Worm (Caenorhabditis elegans) whole organism, L2 larva: Measurements from ENCODE around the gene gsr-1.
A peak's percentile ranks its signal among the peaks of the same experiment; 100 is the strongest.

Source experiments
- C34F6.9 ChIP-seq: fragments of 150-350 bp; optimal IDR thresholded peaks from 2 replicates; lab custom pipeline; 2014; ENCODE audit warnings: missing biosample characterization, missing genetic modification characterization
- F13H6.1 ChIP-seq: sonication (generic microtip); optimal IDR thresholded peaks from 2 replicates; lab custom pipeline; 2016; ENCODE audit warnings: missing genetic modification characterization, missing compliant biosample characterization
- R02D3.7 ChIP-seq: fragments of 150-350 bp; optimal IDR thresholded peaks from 2 replicates; lab custom pipeline; 2014; ENCODE audit warnings: missing biosample characterization, missing genetic modification characterization
- Y55F3AM.14 ChIP-seq: fragments of 200-800 bp; sonication (Bioruptor generic); optimal IDR thresholded peaks from 2 replicates; lab custom pipeline; 2018; ENCODE audit warnings: mild to moderate bottlenecking, missing genetic modification characterization, missing compliant biosample characterization
- ZK546.5 ChIP-seq: sonication (generic microtip); optimal IDR thresholded peaks from 2 replicates; lab custom pipeline; 2017; ENCODE audit warnings: missing biosample characterization, missing genetic modification characterization
- alr-1 ChIP-seq: fragments of 150-350 bp; optimal IDR thresholded peaks from 2 replicates; lab custom pipeline; 2014; ENCODE audit warnings: missing biosample characterization, missing genetic modification characterization
- aly-2 ChIP-seq: fragments of 150-350 bp; optimal IDR thresholded peaks from 2 replicates; lab custom pipeline; 2014; ENCODE audit warnings: missing biosample characterization, missing genetic modification characterization
- ama-1 ChIP-seq: fragments of 150-350 bp; optimal IDR thresholded peaks from 2 replicates; lab custom pipeline; 2018; ENCODE audit warnings: inconsistent platforms
- blmp-1 ChIP-seq: sonication (generic microtip); optimal IDR thresholded peaks from 2 replicates; lab custom pipeline; 2017; ENCODE audit warnings: missing genetic modification characterization, mild to moderate bottlenecking, missing compliant biosample characterization, antibody characterized with exemption, moderate library complexity; ENCODE audit not compliant: insufficient read depth
- ceh-82 ChIP-seq: fragments of 150-350 bp; optimal IDR thresholded peaks from 2 replicates; lab custom pipeline; 2014; ENCODE audit warnings: missing biosample characterization, missing genetic modification characterization
- crh-2 ChIP-seq: sonication (generic microtip); optimal IDR thresholded peaks from 2 replicates; lab custom pipeline; 2017; ENCODE audit warnings: missing biosample characterization, missing genetic modification characterization
- egl-27 ChIP-seq: sonication (generic microtip); optimal IDR thresholded peaks from 3 replicates; lab custom pipeline; 2017; ENCODE audit warnings: missing biosample characterization, missing genetic modification reagents, missing genetic modification characterization
- elt-3 ChIP-seq: sonication (generic microtip); optimal IDR thresholded peaks from 2 replicates; lab custom pipeline; 2017; ENCODE audit warnings: missing biosample characterization, missing genetic modification characterization
- fos-1 ChIP-seq: fragments of 150-350 bp; optimal IDR thresholded peaks from 2 replicates; lab custom pipeline; 2014; ENCODE audit warnings: missing biosample characterization, missing genetic modification characterization
- gmeb-1 ChIP-seq: fragments of 150-350 bp; optimal IDR thresholded peaks from 2 replicates; lab custom pipeline; 2014; ENCODE audit warnings: missing biosample characterization, missing genetic modification characterization
- lin-13 ChIP-seq: fragments of 150-350 bp; optimal IDR thresholded peaks from 2 replicates; lab custom pipeline; 2014; ENCODE audit warnings: missing biosample characterization, missing genetic modification reagents, missing genetic modification characterization
- lsy-2 ChIP-seq, 2 experiments: fragments of 150-350 bp in 1 of 2; sonication (generic microtip) in 1 of 2; optimal IDR thresholded peaks; 2 replicates each; lab custom pipeline; 2014 to 2017; ENCODE audit warnings: missing biosample characterization in 2 of 2, missing genetic modification characterization in 2 of 2
- mab-5 ChIP-seq: fragments of 150-350 bp; optimal IDR thresholded peaks from 2 replicates; lab custom pipeline; 2014; ENCODE audit warnings: missing biosample characterization, missing genetic modification characterization
- mbf-1 ChIP-seq: sonication (generic microtip); optimal IDR thresholded peaks from 2 replicates; lab custom pipeline; 2017; ENCODE audit warnings: missing biosample characterization, missing genetic modification characterization
- mdl-1 ChIP-seq, 2 experiments: fragments of 150-350 bp in 1 of 2; sonication (generic microtip) in 1 of 2; optimal IDR thresholded peaks; 2 replicates each; lab custom pipeline; 2017; ENCODE audit warnings: missing biosample characterization in 2 of 2, missing genetic modification characterization in 2 of 2
- nhr-10 ChIP-seq: sonication (generic microtip); optimal IDR thresholded peaks from 2 replicates; lab custom pipeline; 2017; ENCODE audit warnings: missing biosample characterization, missing genetic modification characterization
- nhr-12 ChIP-seq: fragments of 150-350 bp; optimal IDR thresholded peaks from 2 replicates; lab custom pipeline; 2014; ENCODE audit warnings: missing biosample characterization, missing genetic modification characterization
- nhr-129 ChIP-seq: fragments of 150-350 bp; optimal IDR thresholded peaks from 2 replicates; lab custom pipeline; 2014; ENCODE audit warnings: missing biosample characterization, missing genetic modification characterization
- nhr-25 ChIP-seq: fragments of 150-350 bp; sonication (generic microtip); optimal IDR thresholded peaks from 3 replicates; lab custom pipeline; 2014; ENCODE audit warnings: missing biosample characterization, missing genetic modification characterization
- nhr-6 ChIP-seq: fragments of 150-350 bp; optimal IDR thresholded peaks from 2 replicates; lab custom pipeline; 2014; ENCODE audit warnings: missing biosample characterization, missing genetic modification characterization
- peb-1 ChIP-seq: fragments of 150-350 bp; optimal IDR thresholded peaks from 2 replicates; lab custom pipeline; 2014; ENCODE audit warnings: missing biosample characterization, missing genetic modification characterization
- sem-4 ChIP-seq: fragments of 150-350 bp; optimal IDR thresholded peaks from 2 replicates; lab custom pipeline; 2014; ENCODE audit warnings: missing biosample characterization, missing genetic modification reagents, missing genetic modification characterization
- skn-1 ChIP-seq: sonication (generic microtip); optimal IDR thresholded peaks from 2 replicates; lab custom pipeline; 2017; ENCODE audit warnings: missing biosample characterization, missing genetic modification characterization
- sma-3 ChIP-seq: sonication (generic microtip); optimal IDR thresholded peaks from 2 replicates; lab custom pipeline; 2016; ENCODE audit warnings: missing genetic modification reagents, missing genetic modification characterization, missing compliant biosample characterization
- sma-9 ChIP-seq, 2 experiments: fragments of 150-350 bp in 1 of 2; sonication (generic microtip) in 1 of 2; optimal IDR thresholded peaks; 2 replicates each; lab custom pipeline; 2014 to 2016; ENCODE audit warnings: missing genetic modification characterization in 2 of 2, mild to moderate bottlenecking in 1 of 2, missing biosample characterization in 1 of 2, missing compliant biosample characterization in 1 of 2, missing genetic modification reagents in 1 of 2, moderate library complexity in 1 of 2
- snpc-4 ChIP-seq: fragments of 150-350 bp; optimal IDR thresholded peaks from 2 replicates; lab custom pipeline; 2014; ENCODE audit warnings: missing biosample characterization, missing genetic modification characterization
- unc-39 ChIP-seq: fragments of 150-350 bp; optimal IDR thresholded peaks from 2 replicates; lab custom pipeline; 2014; ENCODE audit warnings: missing biosample characterization, missing genetic modification characterization
- unc-55 ChIP-seq: fragments of 150-350 bp; sonication (generic microtip); optimal IDR thresholded peaks from 3 replicates; lab custom pipeline; 2014; ENCODE audit warnings: missing biosample characterization, missing genetic modification reagents, missing genetic modification characterization
- unc-62 ChIP-seq: fragments of 150-350 bp; optimal IDR thresholded peaks from 2 replicates; lab custom pipeline; 2014; ENCODE audit warnings: missing biosample characterization, missing genetic modification reagents, missing genetic modification characterization
- zag-1 ChIP-seq: fragments of 150-350 bp; optimal IDR thresholded peaks from 2 replicates; lab custom pipeline; 2014; ENCODE audit warnings: missing biosample characterization, missing genetic modification characterization
- ztf-1 ChIP-seq: fragments of 200-800 bp; sonication (Bioruptor generic); conservative IDR thresholded peaks from 2 replicates; pipeline ENCODE4 v1.3.6; 2022; ENCODE audit warnings: missing genetic modification characterization, missing compliant biosample characterization
- ztf-11 ChIP-seq: sonication (generic microtip); optimal IDR thresholded peaks from 2 replicates; lab custom pipeline; 2017; ENCODE audit warnings: missing biosample characterization, missing genetic modification characterization
- ztf-4 ChIP-seq: fragments of 150-350 bp; optimal IDR thresholded peaks from 2 replicates; lab custom pipeline; 2014; ENCODE audit warnings: missing biosample characterization, missing genetic modification characterization

Gene gsr-1

DNA sequence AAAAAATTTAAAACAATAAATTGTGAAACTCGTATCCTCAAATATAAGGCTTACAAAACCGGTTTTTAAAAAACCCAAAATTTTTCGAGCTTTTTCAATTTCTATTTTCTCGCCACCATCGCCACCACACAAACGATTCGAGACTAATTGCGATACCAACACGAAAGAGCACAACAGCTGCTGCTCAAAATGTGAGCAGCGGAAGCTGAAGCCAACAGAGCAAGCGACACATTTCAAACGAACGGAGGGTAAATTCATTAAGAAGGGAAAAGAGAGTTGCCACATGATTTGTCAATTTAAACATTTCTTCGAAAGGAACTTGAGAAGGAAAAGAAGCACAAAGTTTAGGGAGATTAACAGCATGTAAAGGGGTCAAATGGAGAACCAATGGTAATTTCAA lies 28.4 kb downstream of the gsr-1 start:
- TF ChIP-seq sem-4: peak; percentile 9
- no peak for TF ChIP-seq mab-5 (tag; lab: Kevin White, UChicago)
- TF ChIP-seq R02D3.7 (tag; lab: Kevin White, UChicago): no peak
- TF ChIP-seq ztf-4 (tag; lab: Kevin White, UChicago): no peak
- peak in 1 of 2 experiments; percentile 34 for TF ChIP-seq lsy-2 (tag; optimal IDR thresholded peaks at IDR 0.05; lab: Kevin White, UChicago)
- TF ChIP-seq peb-1 (tag; lab: Kevin White, UChicago): no peak
- no peak for TF ChIP-seq ztf-1 (GFP tag; lab: Robert Waterston, UW)
- TF ChIP-seq unc-62 (GFP tag; lab: Kevin White, UChicago): no peak

DNA sequence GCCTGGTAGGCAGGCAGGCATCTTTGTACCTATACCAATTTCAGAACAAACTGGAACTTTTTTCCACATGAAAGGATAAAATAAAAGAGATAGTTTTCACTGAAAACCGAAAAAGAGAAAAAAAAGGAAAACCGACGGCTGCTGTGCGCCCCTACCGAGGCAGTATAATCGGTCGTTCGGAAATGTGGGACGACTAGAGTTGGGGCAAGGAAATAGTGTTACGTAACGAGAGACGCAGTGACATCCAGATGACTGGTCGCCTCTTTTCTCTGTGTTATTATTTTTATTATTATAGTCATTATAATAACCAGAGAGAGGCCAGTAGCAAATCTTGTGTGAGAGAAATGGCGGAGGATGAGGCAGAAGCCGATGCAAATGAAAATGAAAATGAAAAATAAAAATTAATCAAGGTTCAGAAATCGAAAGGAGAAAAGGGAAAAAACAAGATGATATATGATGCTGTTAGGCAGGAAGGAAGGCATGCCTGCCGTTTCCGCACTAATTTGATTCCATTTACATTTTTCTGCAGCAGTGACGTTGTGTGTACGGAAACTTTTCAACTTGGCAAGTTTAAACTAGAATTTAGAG lies 30.7 kb downstream of the gsr-1 start:
- TF ChIP-seq sma-9 (GFP tag; optimal IDR thresholded peaks at IDR 0.05; lab: Kevin White, UChicago) (peak; percentile 21), sma-9 (tag; optimal IDR thresholded peaks at IDR 0.05; lab: Kevin White, UChicago) (no peak), ama-1 (lab: Kevin White, UChicago) (no peak), fos-1 (tag; lab: Kevin White, UChicago) (no peak), nhr-6 (tag; lab: Kevin White, UChicago) (no peak), blmp-1 (tag; lab: Kevin White, UChicago) (peak; percentile 20), ztf-1 (GFP tag; lab: Robert Waterston, UW) (no peak), nhr-25 (tag; lab: Kevin White, UChicago) (peak; percentile 6), ceh-82 (tag; lab: Kevin White, UChicago) (no peak)

DNA sequence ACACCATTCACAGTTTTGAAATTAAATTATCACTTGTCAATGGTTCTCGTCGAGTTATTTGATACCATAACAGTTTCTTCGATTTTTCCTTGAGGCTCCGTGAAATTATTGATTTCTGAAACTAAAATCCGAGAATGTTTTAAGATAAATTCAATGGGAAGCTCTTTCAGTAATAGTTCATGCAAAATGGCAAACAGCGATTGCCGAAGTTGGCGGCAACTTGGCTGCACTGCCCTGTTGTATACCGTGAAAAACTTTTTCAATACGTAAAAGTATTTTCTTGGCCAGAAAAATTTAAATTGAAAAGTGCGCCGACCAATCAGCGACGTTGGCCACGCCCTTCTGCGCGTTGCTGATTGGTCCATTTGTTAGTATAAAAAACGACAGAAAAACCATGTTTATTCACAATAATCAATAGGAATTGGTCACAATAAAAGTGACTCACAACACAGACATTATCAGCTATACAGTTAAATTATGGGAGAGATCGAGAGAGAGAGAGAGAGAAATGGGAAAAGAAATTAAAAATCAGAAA lies 32.2 kb downstream of the gsr-1 start:
- TF ChIP-seq sma-3 (no peak), elt-3 (tag; lab: Kevin White, UChicago) (no peak), aly-2 (tag; lab: Kevin White, UChicago) (no peak), nhr-6 (tag; lab: Kevin White, UChicago) (no peak), F13H6.1 (tag; lab: Kevin White, UChicago) (no peak), gmeb-1 (tag; lab: Kevin White, UChicago) (no peak), skn-1 (no peak), mdl-1 (tag; optimal IDR thresholded peaks at IDR 0.05; lab: Kevin White, UChicago) (no peak), nhr-12 (tag; lab: Kevin White, UChicago) (no peak), alr-1 (tag; lab: Kevin White, UChicago) (no peak), unc-55 (GFP tag; lab: Kevin White, UChicago) (no peak), egl-27 (tag; lab: Kevin White, UChicago) (no peak), mbf-1 (tag; lab: Kevin White, UChicago) (no peak), unc-39 (tag; lab: Kevin White, UChicago) (no peak), C34F6.9 (tag; lab: Kevin White, UChicago) (no peak), nhr-129 (tag; lab: Kevin White, UChicago) (no peak)

DNA sequence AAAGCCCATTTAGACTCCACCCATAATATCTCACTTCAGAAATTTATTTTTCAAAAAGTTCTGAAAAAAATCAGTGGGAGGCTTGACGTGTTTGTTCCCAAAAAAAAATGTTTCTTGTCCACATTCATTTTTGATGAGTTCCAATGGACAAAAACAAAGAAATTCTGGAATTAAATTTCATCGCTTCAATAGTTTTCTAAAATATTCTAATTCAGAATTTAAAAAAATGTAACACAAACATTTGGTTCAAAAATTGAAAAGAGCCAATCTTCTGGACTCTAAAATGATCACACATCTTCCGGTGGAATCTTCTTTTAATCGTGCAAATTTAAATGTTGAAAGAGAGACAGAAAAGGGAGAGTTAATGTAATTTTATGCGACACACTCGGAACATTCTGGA lies 41.8 kb downstream of the gsr-1 start:
- TF ChIP-seq nhr-10 (tag; lab: Kevin White, UChicago) (no peak), blmp-1 (tag; lab: Kevin White, UChicago) (no peak), C34F6.9 (tag; lab: Kevin White, UChicago) (peak; percentile 24), sem-4 (no peak), aly-2 (tag; lab: Kevin White, UChicago) (no peak)
- TF ChIP-seq, all 48 proteins: peak for 1

DNA sequence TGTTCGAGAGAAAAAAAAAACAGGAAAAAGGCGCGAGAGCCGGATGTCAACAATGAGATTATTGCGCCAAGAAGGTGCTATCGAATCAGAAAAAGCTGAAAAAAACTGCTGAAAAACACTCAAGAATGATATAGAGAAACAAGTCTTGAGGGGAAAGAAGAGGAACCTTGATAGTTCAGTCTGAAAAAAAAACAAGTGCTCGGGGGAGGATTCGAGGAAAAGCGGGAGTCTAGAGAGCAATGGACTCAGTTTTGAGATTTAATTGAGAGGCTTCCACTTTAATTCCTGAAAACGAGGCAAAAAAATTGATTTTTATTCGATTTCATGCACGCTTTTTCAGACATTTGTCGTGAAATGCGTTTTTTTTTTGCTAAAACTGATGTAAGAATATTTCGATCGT lies 43.9 kb downstream of the gsr-1 start, which contains the start of gene npr-15:
TSS of gene npr-15 (minus strand) at position 101 of the 400 bp plus-strand sequence.
- TF ChIP-seq nhr-12 (tag; lab: Kevin White, UChicago): no peak
- no peak for TF ChIP-seq ZK546.5 (tag; lab: Kevin White, UChicago)
- no peak for TF ChIP-seq zag-1 (tag; lab: Kevin White, UChicago)
- no peak for TF ChIP-seq C34F6.9 (tag; lab: Kevin White, UChicago)
- TF ChIP-seq Y55F3AM.14 (GFP tag; lab: Kevin White, UChicago): no peak
- no peak for TF ChIP-seq ceh-82 (tag; lab: Kevin White, UChicago)
- no peak for TF ChIP-seq R02D3.7 (tag; lab: Kevin White, UChicago)
- no peak for TF ChIP-seq elt-3 (tag; lab: Kevin White, UChicago)
- no peak for TF ChIP-seq sma-9 (GFP tag; optimal IDR thresholded peaks at IDR 0.05; lab: Kevin White, UChicago)
- no peak for TF ChIP-seq sma-9 (tag; optimal IDR thresholded peaks at IDR 0.05; lab: Kevin White, UChicago)
- no peak for TF ChIP-seq snpc-4
- TF ChIP-seq crh-2 (tag; lab: Kevin White, UChicago): no peak
- no peak for TF ChIP-seq nhr-25 (tag; lab: Kevin White, UChicago)
- no peak for TF ChIP-seq blmp-1 (tag; lab: Kevin White, UChicago)
- TF ChIP-seq mbf-1 (tag; lab: Kevin White, UChicago): no peak
- TF ChIP-seq lin-13 (GFP tag; lab: Kevin White, UChicago): no peak
- no peak for TF ChIP-seq ztf-11 (tag; lab: Kevin White, UChicago)
- no peak for TF ChIP-seq sma-3
